Worm (Caenorhabditis elegans): ENCODE measurements around the gene K05F1.9.
"Not testable (repeated sequence)": the region's sequence is repeated elsewhere in the genome, so short reads cannot be mapped to it uniquely, and the experiment has no call there.

K05F1.9 gene

ce11 chrII:5815382-5815781 is 14.4 kb upstream of the K05F1.9 start, which contains the start of gene wago-5:
Gene wago-5, minus strand, starts transcription at chrII:5815482.
- TF ChIP-seq sptf-1, ceh-39, zip-8 (tag; optimal IDR thresholded peaks at IDR 0.05): not testable (repeated sequence)

- no peak for TF ChIP-seq unc-39 (tag; optimal IDR thresholded peaks at IDR 0.05)
- TF ChIP-seq ztf-11 (tag; optimal IDR thresholded peaks at IDR 0.05), result no peak
- no peak for TF ChIP-seq flh-1 (GFP tag; optimal IDR thresholded peaks at IDR 0.05)
- no peak for TF ChIP-seq blmp-1 (tag; optimal IDR thresholded peaks at IDR 0.05)
- no peak for TF ChIP-seq mls-2 (tag; optimal IDR thresholded peaks at IDR 0.05)
- no peak for TF ChIP-seq bed-3 (GFP tag; optimal IDR thresholded peaks at IDR 0.05)
- no peak for TF ChIP-seq cnd-1 (tag; optimal IDR thresholded peaks at IDR 0.05)
- TF ChIP-seq ces-1 (GFP tag; optimal IDR thresholded peaks at IDR 0.05), result no peak
- TF ChIP-seq pha-4 (tag; optimal IDR thresholded peaks at IDR 0.05), result no peak
- TF ChIP-seq nhr-237 (tag; optimal IDR thresholded peaks at IDR 0.05), result no peak
- TF ChIP-seq lsy-2 (tag; optimal IDR thresholded peaks at IDR 0.05), result no peak
- TF ChIP-seq ceh-39 (tag; optimal IDR thresholded peaks at IDR 0.05), result no peak
- no peak for TF ChIP-seq ceh-43 (GFP tag; optimal IDR thresholded peaks at IDR 0.05)
- TF ChIP-seq mep-1 (tag; optimal IDR thresholded peaks at IDR 0.05), result no peak
- TF ChIP-seq nhr-76 (tag; optimal IDR thresholded peaks at IDR 0.05), result no peak
- TF ChIP-seq nhr-28 (tag; optimal IDR thresholded peaks at IDR 0.05), result no peak
Measured at ce11 chrII:5810230-5810629, 9.3 kb upstream of the K05F1.9 start, which contains the start of the genes msp-64 and ZK1248.5. Gene msp-64, minus strand, starts transcription at chrII:5810330. Gene ZK1248.5, plus strand, starts transcription at chrII:5810514.

ce11 chrII:5806563-5806962 is 5.6 kb upstream of the K05F1.9 start:
- TF ChIP-seq elt-1 (tag; optimal IDR thresholded peaks at IDR 0.05; ENCODE audit: borderline replicate concordance, insufficient read depth) (no peak), ces-1 (GFP tag; optimal IDR thresholded peaks at IDR 0.05) (no peak), mab-5 (tag; optimal IDR thresholded peaks at IDR 0.05) (no peak), flh-1 (GFP tag; optimal IDR thresholded peaks at IDR 0.05) (no peak), unc-62 (GFP tag; optimal IDR thresholded peaks at IDR 0.05) (no peak), sem-2 (GFP tag; optimal IDR thresholded peaks at IDR 0.05) (no peak), ham-2 (GFP tag; optimal IDR thresholded peaks at IDR 0.05) (no peak), cnd-1 (tag; optimal IDR thresholded peaks at IDR 0.05) (no peak), unc-120 (tag; optimal IDR thresholded peaks at IDR 0.05; ENCODE audit: poor library complexity, severe bottlenecking) (no peak), nhr-28 (tag; optimal IDR thresholded peaks at IDR 0.05) (no peak), unc-39 (tag; optimal IDR thresholded peaks at IDR 0.05) (no peak), sptf-1 (tag; optimal IDR thresholded peaks at IDR 0.05) (no peak), nhr-12 (tag; optimal IDR thresholded peaks at IDR 0.05) (no peak), nhr-76 (tag; optimal IDR thresholded peaks at IDR 0.05) (no peak), bed-3 (GFP tag; optimal IDR thresholded peaks at IDR 0.05) (no peak), elt-3 (tag; optimal IDR thresholded peaks at IDR 0.05) (no peak), lin-13 (tag; optimal IDR thresholded peaks at IDR 0.05) (no peak)

ce11 chrII:5805303-5805702 is 4.3 kb upstream of the K05F1.9 start, which contains the start of gene K05F1.10:
Gene K05F1.10, minus strand, starts transcription at chrII:5805473.
- no peak for TF ChIP-seq flh-1 (GFP tag; optimal IDR thresholded peaks at IDR 0.05)
- TF ChIP-seq mls-2 (tag; optimal IDR thresholded peaks at IDR 0.05), result no peak
- TF ChIP-seq mep-1 (tag; optimal IDR thresholded peaks at IDR 0.05), result no peak
- TF ChIP-seq zip-8 (tag; optimal IDR thresholded peaks at IDR 0.05), result no peak
- no peak for TF ChIP-seq nhr-12 (tag; optimal IDR thresholded peaks at IDR 0.05)
- no peak for TF ChIP-seq ham-2 (GFP tag; optimal IDR thresholded peaks at IDR 0.05)
- TF ChIP-seq unc-62 (GFP tag; optimal IDR thresholded peaks at IDR 0.05), result no peak
- TF ChIP-seq nhr-76 (tag; optimal IDR thresholded peaks at IDR 0.05), result no peak
- TF ChIP-seq blmp-1 (tag; optimal IDR thresholded peaks at IDR 0.05), result no peak
- no peak for TF ChIP-seq lin-13 (tag; optimal IDR thresholded peaks at IDR 0.05)
- TF ChIP-seq cnd-1 (tag; optimal IDR thresholded peaks at IDR 0.05), result no peak
- no peak for TF ChIP-seq ceh-39 (tag; optimal IDR thresholded peaks at IDR 0.05)
- TF ChIP-seq ztf-11 (tag; optimal IDR thresholded peaks at IDR 0.05), result no peak
- TF ChIP-seq elt-1 (tag; optimal IDR thresholded peaks at IDR 0.05; ENCODE audit: borderline replicate concordance, insufficient read depth), result no peak
- TF ChIP-seq nhr-28 (tag; optimal IDR thresholded peaks at IDR 0.05), result no peak
- TF ChIP-seq drap-1 (GFP tag; optimal IDR thresholded peaks at IDR 0.05), result no peak
- TF ChIP-seq unc-120 (tag; optimal IDR thresholded peaks at IDR 0.05; ENCODE audit: poor library complexity, severe bottlenecking), result no peak

- TF ChIP-seq ceh-83 (GFP tag; optimal IDR thresholded peaks at IDR 0.05) (no peak), zip-8 (tag; optimal IDR thresholded peaks at IDR 0.05) (peak; percentile 63)
Measured at ce11 chrII:5804288-5804687, 3.3 kb upstream of the K05F1.9 start.
